Worm (Caenorhabditis elegans): ENCODE data around the gene cutl-22.

The cutl-22 gene

ce11 chrV:1176277-1176839 is 34.8 kb downstream of the cutl-22 start, which contains the start of gene T21H3.1 (continued):
- no peak for TF ChIP-seq pha-4 (GFP tag; IDR thresholded peaks at IDR 0.05)
- no peak for TF ChIP-seq pha-4 (tag; optimal IDR thresholded peaks at IDR 0.05)
- TF ChIP-seq lin-15B (tag; optimal IDR thresholded peaks at IDR 0.05) = no peak
- TF ChIP-seq duxl-1 (tag; optimal IDR thresholded peaks at IDR 0.05; ENCODE audit: poor library complexity) = no peak
- TF ChIP-seq ceh-82 (tag; optimal IDR thresholded peaks at IDR 0.05) = no peak
- no peak for TF ChIP-seq unc-39 (tag; optimal IDR thresholded peaks at IDR 0.05)
- TF ChIP-seq nhr-42 (GFP tag; IDR thresholded peaks at IDR 0.05) = 0 out of 2 replicates have a peak, but pooled peaks have one; percentile 34
- TF ChIP-seq tra-1 (GFP tag; IDR thresholded peaks at IDR 0.05) = no peak
- TF ChIP-seq ceh-62 (tag; optimal IDR thresholded peaks at IDR 0.05) = no peak
- no peak for TF ChIP-seq sdz-12 (GFP tag; optimal IDR thresholded peaks at IDR 0.05)
- TF ChIP-seq nhr-41 (GFP tag; IDR thresholded peaks at IDR 0.05) = no peak
- TF ChIP-seq ztf-7 (tag; optimal IDR thresholded peaks at IDR 0.05) = no peak
- TF ChIP-seq dmd-9 (GFP tag; IDR thresholded peaks at IDR 0.05) = no peak
- no peak for TF ChIP-seq T26A8.4 (GFP tag; IDR thresholded peaks at IDR 0.05)
- TF ChIP-seq zag-1 (tag; optimal IDR thresholded peaks at IDR 0.05) = no peak
- TF ChIP-seq lsy-2 (tag; optimal IDR thresholded peaks at IDR 0.05) = peak in 1 of 2 experiments; percentile 36
- no peak for TF ChIP-seq zfp-2 (tag; optimal IDR thresholded peaks at IDR 0.05)
- TF ChIP-seq nhr-102 (tag; optimal IDR thresholded peaks at IDR 0.05) = no peak
- TF ChIP-seq php-3 (GFP tag; IDR thresholded peaks at IDR 0.05) = peak; percentile 62
- TF ChIP-seq vab-7 (GFP tag; IDR thresholded peaks at IDR 0.05) = no peak
- TF ChIP-seq tag-97 (GFP tag; IDR thresholded peaks at IDR 0.05) = no peak
- TF ChIP-seq egl-27 (tag; optimal IDR thresholded peaks at IDR 0.05) = no peak
- no peak for TF ChIP-seq nhr-111 (GFP tag; optimal IDR thresholded peaks at IDR 0.05)
- TF ChIP-seq daf-19 (GFP tag; conservative IDR thresholded peaks at IDR 0.05) = no peak
- TF ChIP-seq hmg-1.1 (GFP tag; IDR thresholded peaks at IDR 0.05) = no peak
- no peak for TF ChIP-seq cey-2 (tag; optimal IDR thresholded peaks at IDR 0.05; ENCODE audit: borderline replicate concordance, insufficient read depth)
- TF ChIP-seq daf-16 (GFP tag; optimal IDR thresholded peaks at IDR 0.05) = no peak
- peak; percentile 48 for TF ChIP-seq daf-16 (tag; optimal IDR thresholded peaks at IDR 0.05)
- no peak for TF ChIP-seq Y75B8A.6 (GFP tag; IDR thresholded peaks at IDR 0.05)

ce11 chrV:1179279-1179678 is 37.7 kb downstream of the cutl-22 start, which contains the start of gene F25A2.1:
Gene F25A2.1 (plus strand): TSS chrV:1179579.
- no peak for TF ChIP-seq mep-1 (tag; optimal IDR thresholded peaks at IDR 0.05)
- no peak for TF ChIP-seq ces-1 (GFP tag; optimal IDR thresholded peaks at IDR 0.05)
- TF ChIP-seq Y5F2A.4 (GFP tag; optimal IDR thresholded peaks at IDR 0.05) = no peak
- no peak for TF ChIP-seq F49E8.2 (tag; optimal IDR thresholded peaks at IDR 0.05; ENCODE audit: borderline replicate concordance)
- peak in 1 of 2 experiments; percentile 43 for TF ChIP-seq unc-62 (GFP tag; optimal IDR thresholded peaks at IDR 0.05 in 1 of 2)
- no peak for TF ChIP-seq unc-62 (tag; optimal IDR thresholded peaks at IDR 0.05)
- TF ChIP-seq saeg-2 (GFP tag; IDR thresholded peaks at IDR 0.05) = no peak
- peak; percentile 51 for TF ChIP-seq dmd-6 (GFP tag; IDR thresholded peaks at IDR 0.05)
- no peak for TF ChIP-seq arid-1 (GFP tag; conservative IDR thresholded peaks at IDR 0.05)
- TF ChIP-seq nhr-76 (tag; optimal IDR thresholded peaks at IDR 0.05) = no peak
- TF ChIP-seq ceh-20 (GFP tag; IDR thresholded peaks at IDR 0.05) = no peak
- TF ChIP-seq D1046.2 (GFP tag; IDR thresholded peaks at IDR 0.05) = no peak
